Worm (Caenorhabditis elegans): ENCODE measurements around the gene F01G10.6.

F01G10.6 gene

ce11 chrIV:10222122-10222589 is 5.3 kb downstream of the F01G10.6 start, which contains the start of gene C24F3.2:
TSS of gene C24F3.2 (plus strand) at chrIV:10222539.
- TF ChIP-seq tlf-1 (GFP tag; optimal IDR thresholded peaks at IDR 0.05) = no peak
- peak; percentile 69 for TF ChIP-seq nhr-80 (tag; optimal IDR thresholded peaks at IDR 0.05)
- TF ChIP-seq T26A5.8 (tag; optimal IDR thresholded peaks at IDR 0.05) = no peak
- no peak for TF ChIP-seq cebp-2 (GFP tag; IDR thresholded peaks at IDR 0.05)
- TF ChIP-seq attf-5 (GFP tag; optimal IDR thresholded peaks at IDR 0.05) = peak; percentile 79
- TF ChIP-seq ztf-26 (tag; optimal IDR thresholded peaks at IDR 0.05) = no peak
- no peak for TF ChIP-seq nhr-90 (tag; optimal IDR thresholded peaks at IDR 0.05)
- TF ChIP-seq aptf-2 (GFP tag; conservative IDR thresholded peaks at IDR 0.05) = no peak
- no peak for TF ChIP-seq ZK185.1 (tag; optimal IDR thresholded peaks at IDR 0.05; ENCODE audit: poor library complexity, severe bottlenecking)
- TF ChIP-seq ztf-6 (GFP tag; IDR thresholded peaks at IDR 0.05) = no peak
- no peak for TF ChIP-seq madf-8 (GFP tag; conservative IDR thresholded peaks at IDR 0.05)
- peak; percentile 74 for TF ChIP-seq K12H6.12 (tag; optimal IDR thresholded peaks at IDR 0.05)
- no peak for TF ChIP-seq egl-18 (GFP tag; IDR thresholded peaks at IDR 0.05)
- no peak for TF ChIP-seq gei-17 (GFP tag; optimal IDR thresholded peaks at IDR 0.05)
- no peak for TF ChIP-seq ceh-40 (GFP tag; IDR thresholded peaks at IDR 0.05)
- no peak for TF ChIP-seq F22D6.2 (tag; optimal IDR thresholded peaks at IDR 0.05)
- TF ChIP-seq chd-7 (tag; optimal IDR thresholded peaks at IDR 0.05) = no peak
- TF ChIP-seq B0336.3 (GFP tag; IDR thresholded peaks at IDR 0.05) = no peak
- TF ChIP-seq lsl-1 (GFP tag; optimal IDR thresholded peaks at IDR 0.05) = peak; percentile 27
- no peak for TF ChIP-seq F39B2.1 (GFP tag; IDR thresholded peaks at IDR 0.05)
- TF ChIP-seq F23B12.7 (tag; optimal IDR thresholded peaks at IDR 0.05; ENCODE audit: insufficient read depth) = peak; percentile 48
- no peak for TF ChIP-seq lsy-27 (tag; optimal IDR thresholded peaks at IDR 0.05; ENCODE audit: borderline replicate concordance, insufficient read depth)
- no peak for TF ChIP-seq nhr-27 (tag; optimal IDR thresholded peaks at IDR 0.05)
- TF ChIP-seq pbrm-1 (GFP tag; IDR thresholded peaks at IDR 0.05) = 0 out of 2 replicates have a peak, but pooled peaks have one; percentile 32
- no peak for TF ChIP-seq ceh-100 (GFP tag; IDR thresholded peaks at IDR 0.05)
- TF ChIP-seq ceh-58 (GFP tag; IDR thresholded peaks at IDR 0.05) = no peak
- TF ChIP-seq bed-1 (GFP tag; IDR thresholded peaks at IDR 0.05) = no peak
- TF ChIP-seq efl-1 (GFP tag; optimal IDR thresholded peaks at IDR 0.05) = peak; percentile 28
- no peak for TF ChIP-seq B0261.1 (tag; optimal IDR thresholded peaks at IDR 0.05)
- TF ChIP-seq ztf-25 (GFP tag; IDR thresholded peaks at IDR 0.05) = no peak
- TF ChIP-seq T07F8.4 (tag; optimal IDR thresholded peaks at IDR 0.05) = no peak
- no peak for TF ChIP-seq hlh-12 (tag; optimal IDR thresholded peaks at IDR 0.05)
- TF ChIP-seq hlh-26 (GFP tag; conservative IDR thresholded peaks at IDR 0.05) = no peak
- no peak for TF ChIP-seq repo-1 (tag; optimal IDR thresholded peaks at IDR 0.05)
- TF ChIP-seq sdz-38 (tag; optimal IDR thresholded peaks at IDR 0.05) = no peak
- no peak for TF ChIP-seq B0035.1 (tag; optimal IDR thresholded peaks at IDR 0.05)
- peak; percentile 80; the same call in 1 of the 2 replicates for TF ChIP-seq hmg-1.2 (GFP tag; IDR thresholded peaks at IDR 0.05)
- peak; percentile 98 to 99 for TF ChIP-seq let-607 (tag; optimal IDR thresholded peaks at IDR 0.05)
- TF ChIP-seq ekl-4 (GFP tag; IDR thresholded peaks at IDR 0.05) = no peak
- TF ChIP-seq ceh-27 (GFP tag; optimal IDR thresholded peaks at IDR 0.05) = no peak
- no peak for TF ChIP-seq snpc-4 (GFP tag; optimal IDR thresholded peaks at IDR 0.05)
- peak in 1 of 4 experiments; percentile 20 for TF ChIP-seq snpc-4 (tag; optimal IDR thresholded peaks at IDR 0.05)
- TF ChIP-seq lag-1 (GFP tag; IDR thresholded peaks at IDR 0.05) = no peak
- TF ChIP-seq madf-3 (GFP tag; IDR thresholded peaks at IDR 0.05) = no peak
- peak in 1 of 3 experiments; percentile 46 for TF ChIP-seq lin-35 (GFP tag; optimal IDR thresholded peaks at IDR 0.05)
- no peak for TF ChIP-seq C06A6.2 (GFP tag; conservative IDR thresholded peaks at IDR 0.05)
- TF ChIP-seq Y95B8A.8 (GFP tag; IDR thresholded peaks at IDR 0.05) = no peak
- TF ChIP-seq F33H1.4 (GFP tag; IDR thresholded peaks at IDR 0.05) = no peak
- no peak for TF ChIP-seq mel-28 (tag; optimal IDR thresholded peaks at IDR 0.05; ENCODE audit: borderline replicate concordance)

Measured in whole organism, young adult.